Worm (Caenorhabditis elegans) whole organism, L4/young adult: ENCODE data around the gene F34H10.3.

Experiments
- W03F9.2 ChIP-seq: fragments of 150-350 bp; optimal IDR thresholded peaks from 2 replicates; lab custom pipeline; 2014; ENCODE audit warnings: missing biosample characterization, missing genetic modification characterization
- dao-5 ChIP-seq: sonication (generic microtip); optimal IDR thresholded peaks from 2 replicates; lab custom pipeline; 2016; ENCODE audit warnings: missing genotype, missing genetic modification characterization, moderate library complexity, missing compliant biosample characterization
- him-1 ChIP-seq: sonication (generic microtip); optimal IDR thresholded peaks from 2 replicates; lab custom pipeline; 2016; ENCODE audit warnings: missing genotype, missing genetic modification reagents, missing genetic modification characterization, missing compliant biosample characterization

ce11 chrX:9585584-9586166, 49.1 kb downstream of the F34H10.3 start:
- TF ChIP-seq him-1 (tag; lab: Kevin White, UChicago) (no peak), W03F9.2 (tag; lab: Kevin White, UChicago) (no peak), dao-5 (tag; lab: Kevin White, UChicago) (no peak)
